Fruit fly (Drosophila melanogaster) whole organism, prepupa: ENCODE measurements around the gene nAChRalpha6.

Experiments used
- Blimp-1 ChIP-seq: fragments of 200-800 bp; sonication (Bioruptor generic); optimal IDR thresholded peaks from 3 replicates; lab custom pipeline; 2017; ENCODE audit warnings: missing biosample characterization, missing genetic modification characterization, mild to moderate bottlenecking, moderate library complexity, missing genetic modification reagents
- CG10669 ChIP-seq: fragments of 200-800 bp; sonication (Bioruptor generic); optimal IDR thresholded peaks from 3 replicates; lab custom pipeline; 2018; ENCODE audit warnings: missing biosample characterization, mild to moderate bottlenecking, missing genetic modification characterization, moderate library complexity
- CG11294 ChIP-seq: fragments of 200-800 bp; sonication (Bioruptor generic); IDR thresholded peaks from 2 replicates; pipeline ENCODE4 v1.3.6; 2022; ENCODE audit warnings: missing biosample characterization, missing genetic modification characterization
- CG11762 ChIP-seq: fragments of 200-800 bp; sonication (Bioruptor generic); optimal IDR thresholded peaks from 3 replicates; lab custom pipeline; 2016; ENCODE audit warnings: missing biosample characterization, missing genetic modification characterization; ENCODE audit not compliant: insufficient read depth
- CG11902 ChIP-seq: fragments of 200-800 bp; sonication (Bioruptor generic); optimal IDR thresholded peaks from 3 replicates; lab custom pipeline; 2016; ENCODE audit warnings: missing biosample characterization, missing genetic modification characterization
- CG15336 ChIP-seq: fragments of 200-800 bp; sonication (Bioruptor generic); IDR thresholded peaks from 2 replicates; pipeline ENCODE4 v1.3.6; 2022; ENCODE audit warnings: missing biosample characterization, missing genetic modification characterization
- CG1621 ChIP-seq: fragments of 200-800 bp; sonication (Bioruptor generic); optimal IDR thresholded peaks from 3 replicates; lab custom pipeline; 2018; ENCODE audit warnings: missing biosample characterization, mild to moderate bottlenecking, missing genetic modification characterization
- CG16779 ChIP-seq: fragments of 200-800 bp; sonication (Bioruptor generic); optimal IDR thresholded peaks from 3 replicates; lab custom pipeline; 2017; ENCODE audit warnings: missing biosample characterization, mild to moderate bottlenecking, missing genetic modification characterization
- CG3032 ChIP-seq: fragments of 200-800 bp; optimal IDR thresholded peaks from 2 replicates; lab custom pipeline; 2019; ENCODE audit warnings: missing biosample characterization, mild to moderate bottlenecking, missing genetic modification characterization, moderate library complexity
- CG31627 ChIP-seq: fragments of 200-800 bp; sonication (Bioruptor generic); optimal IDR thresholded peaks from 3 replicates; lab custom pipeline; 2016; ENCODE audit warnings: missing biosample characterization, missing genetic modification characterization
- CG32006 ChIP-seq: fragments of 200-800 bp; sonication (Bioruptor generic); optimal IDR thresholded peaks from 3 replicates; lab custom pipeline; 2017; ENCODE audit warnings: missing biosample characterization, mild to moderate bottlenecking, missing genetic modification characterization
- CG34406 ChIP-seq: fragments of 200-800 bp; sonication (Bioruptor generic); optimal IDR thresholded peaks from 3 replicates; lab custom pipeline; 2016; ENCODE audit warnings: missing biosample characterization, missing genetic modification characterization
- CG4318 ChIP-seq: fragments of 200-800 bp; sonication (Bioruptor generic); optimal IDR thresholded peaks from 3 replicates; lab custom pipeline; 2017; ENCODE audit warnings: missing biosample characterization, mild to moderate bottlenecking, missing genetic modification characterization
- CG6163 ChIP-seq: fragments of 200-800 bp; sonication (Bioruptor generic); IDR thresholded peaks from 3 replicates; pipeline ENCODE4 v1.3.6; 2022; ENCODE audit warnings: missing biosample characterization, missing genetic modification characterization
- CG6276 ChIP-seq: fragments of 200-800 bp; sonication (Bioruptor generic); optimal IDR thresholded peaks from 2 replicates; lab custom pipeline; 2017; ENCODE audit warnings: missing biosample characterization, mild to moderate bottlenecking, missing genetic modification characterization
- CG6792 ChIP-seq: fragments of 200-800 bp; sonication (Bioruptor generic); optimal IDR thresholded peaks from 3 replicates; lab custom pipeline; 2016; ENCODE audit warnings: missing biosample characterization, missing genetic modification characterization
- CG6808 ChIP-seq: fragments of 200-800 bp; sonication (Bioruptor generic); optimal IDR thresholded peaks from 3 replicates; lab custom pipeline; 2017; ENCODE audit warnings: missing biosample characterization, missing genetic modification characterization, mild to moderate bottlenecking, moderate library complexity, missing genetic modification reagents
- CG6854 ChIP-seq: fragments of 200-800 bp; sonication (Bioruptor generic); optimal IDR thresholded peaks from 2 replicates; lab custom pipeline; 2017; ENCODE audit warnings: missing biosample characterization, mild to moderate bottlenecking, missing genetic modification characterization
- CG7368 ChIP-seq: fragments of 200-800 bp; sonication (Bioruptor generic); optimal IDR thresholded peaks from 3 replicates; lab custom pipeline; 2016; ENCODE audit warnings: missing biosample characterization, missing genetic modification characterization
- CG8119 ChIP-seq: fragments of 200-800 bp; sonication (Bioruptor generic); IDR thresholded peaks from 3 replicates; pipeline ENCODE4 v1.3.6; 2022; ENCODE audit warnings: missing biosample characterization, missing genetic modification characterization
- CG8319 ChIP-seq: fragments of 200-800 bp; sonication (Bioruptor generic); optimal IDR thresholded peaks from 3 replicates; lab custom pipeline; 2016; ENCODE audit warnings: missing biosample characterization, missing genetic modification characterization
- CG9139 ChIP-seq: fragments of 200-800 bp; sonication (Bioruptor generic); optimal IDR thresholded peaks from 3 replicates; lab custom pipeline; 2017; ENCODE audit warnings: missing biosample characterization, mild to moderate bottlenecking, missing genetic modification characterization
- Eip75B ChIP-seq: fragments of 200-800 bp; sonication (Bioruptor generic); optimal IDR thresholded peaks from 3 replicates; lab custom pipeline; 2016; ENCODE audit warnings: missing biosample characterization, missing genetic modification characterization
- Eip93F ChIP-seq: fragments of 200-800 bp; sonication (Bioruptor generic); optimal IDR thresholded peaks from 2 replicates; lab custom pipeline; 2016; ENCODE audit warnings: missing biosample characterization, mild to moderate bottlenecking, missing genetic modification characterization
- Ets21C ChIP-seq: fragments of 200-800 bp; sonication (Bioruptor generic); optimal IDR thresholded peaks from 3 replicates; lab custom pipeline; 2016; ENCODE audit warnings: missing biosample characterization, missing genetic modification characterization
- Ets96B ChIP-seq: fragments of 200-800 bp; optimal IDR thresholded peaks from 2 replicates; lab custom pipeline; 2019; ENCODE audit warnings: missing biosample characterization, mild to moderate bottlenecking, missing genetic modification characterization, moderate library complexity
- Gug ChIP-seq: fragments of 200-800 bp; sonication (Bioruptor generic); IDR thresholded peaks from 2 replicates; pipeline ENCODE4 v1.3.6; 2022; ENCODE audit warnings: missing biosample characterization, missing genetic modification characterization
- Hr39 ChIP-seq: fragments of 200-800 bp; sonication (Bioruptor generic); optimal IDR thresholded peaks from 2 replicates; lab custom pipeline; 2016; ENCODE audit warnings: missing biosample characterization, missing genetic modification characterization
- Hr4 ChIP-seq: fragments of 200-800 bp; sonication (Bioruptor generic); optimal IDR thresholded peaks from 3 replicates; lab custom pipeline; 2016; ENCODE audit warnings: missing biosample characterization, missing genetic modification characterization
- Lpt ChIP-seq: fragments of 200-800 bp; sonication (Bioruptor generic); optimal IDR thresholded peaks from 3 replicates; lab custom pipeline; 2016; ENCODE audit warnings: missing biosample characterization, missing genetic modification characterization
- OdsH ChIP-seq: fragments of 200-800 bp; sonication (Bioruptor generic); optimal IDR thresholded peaks from 3 replicates; lab custom pipeline; 2016; ENCODE audit warnings: missing biosample characterization, missing genetic modification characterization
- Sox102F ChIP-seq: fragments of 200-800 bp; sonication (Bioruptor generic); optimal IDR thresholded peaks from 2 replicates; lab custom pipeline; 2016; ENCODE audit warnings: missing biosample characterization, mild to moderate bottlenecking, missing genetic modification characterization
- Sox14 ChIP-seq: fragments of 200-800 bp; sonication (Bioruptor generic); optimal IDR thresholded peaks from 3 replicates; lab custom pipeline; 2016; ENCODE audit warnings: missing biosample characterization, missing genetic modification characterization
- Sox15 ChIP-seq: fragments of 200-800 bp; sonication (Bioruptor generic); optimal IDR thresholded peaks from 3 replicates; lab custom pipeline; 2016; ENCODE audit warnings: missing biosample characterization, missing genetic modification characterization
- achi ChIP-seq: fragments of 200-800 bp; sonication (Bioruptor generic); optimal IDR thresholded peaks from 3 replicates; lab custom pipeline; 2016; ENCODE audit warnings: missing biosample characterization, missing genetic modification characterization
- acj6 ChIP-seq: fragments of 200-800 bp; sonication (Bioruptor generic); optimal IDR thresholded peaks from 3 replicates; lab custom pipeline; 2016; ENCODE audit warnings: missing biosample characterization, missing genetic modification characterization
- cyc ChIP-seq: fragments of 200-800 bp; sonication (Bioruptor generic); optimal IDR thresholded peaks from 3 replicates; lab custom pipeline; 2016; ENCODE audit warnings: missing biosample characterization, missing genetic modification characterization
- dac ChIP-seq: fragments of 200-800 bp; sonication (Bioruptor generic); optimal IDR thresholded peaks from 2 replicates; lab custom pipeline; 2017; ENCODE audit warnings: missing biosample characterization, mild to moderate bottlenecking, missing genetic modification characterization
- dsx ChIP-seq: fragments of 200-800 bp; optimal IDR thresholded peaks from 3 replicates; lab custom pipeline; 2019; ENCODE audit warnings: missing biosample characterization, mild to moderate bottlenecking, missing genetic modification characterization, moderate library complexity; ENCODE audit not compliant: poor library complexity, severe bottlenecking
- esn ChIP-seq: fragments of 200-800 bp; sonication (Bioruptor generic); optimal IDR thresholded peaks from 2 replicates; lab custom pipeline; 2016; ENCODE audit warnings: missing biosample characterization, mild to moderate bottlenecking, missing genetic modification characterization, moderate library complexity
- fd59A ChIP-seq: fragments of 200-800 bp; sonication (Bioruptor generic); optimal IDR thresholded peaks from 2 replicates; lab custom pipeline; 2017; ENCODE audit warnings: missing biosample characterization, mild to moderate bottlenecking, missing genetic modification characterization, missing genetic modification reagents
- fd85E ChIP-seq: fragments of 200-800 bp; sonication (Bioruptor generic); optimal IDR thresholded peaks from 3 replicates; lab custom pipeline; 2016; ENCODE audit warnings: missing biosample characterization, missing genetic modification characterization
- fkh ChIP-seq: fragments of 200-800 bp; sonication (Bioruptor generic); optimal IDR thresholded peaks from 3 replicates; lab custom pipeline; 2017; ENCODE audit warnings: missing biosample characterization, mild to moderate bottlenecking, missing genetic modification characterization, moderate library complexity
- lz ChIP-seq: fragments of 200-800 bp; sonication (Bioruptor generic); optimal IDR thresholded peaks from 3 replicates; lab custom pipeline; 2016; ENCODE audit warnings: missing biosample characterization, missing genetic modification characterization
- net ChIP-seq: fragments of 200-800 bp; sonication (Bioruptor generic); optimal IDR thresholded peaks from 3 replicates; lab custom pipeline; 2016; ENCODE audit warnings: missing biosample characterization, missing genetic modification characterization
- pdm3 ChIP-seq: fragments of 200-800 bp; sonication (Bioruptor generic); optimal IDR thresholded peaks from 3 replicates; lab custom pipeline; 2016; ENCODE audit warnings: missing biosample characterization, missing genetic modification characterization
- topi ChIP-seq: fragments of 200-800 bp; sonication (Bioruptor generic); optimal IDR thresholded peaks from 3 replicates; lab custom pipeline; 2016; ENCODE audit warnings: missing biosample characterization, missing genetic modification characterization
- vri ChIP-seq: fragments of 200-800 bp; sonication (Bioruptor generic); optimal IDR thresholded peaks from 3 replicates; lab custom pipeline; 2016; ENCODE audit warnings: missing biosample characterization, mild to moderate bottlenecking, missing genetic modification characterization

The nAChRalpha6 gene

dm6 chr2L:9911783-9912182 is 25.7 kb upstream of the nAChRalpha6 start (continued):
- TF ChIP-seq Ets96B = no peak
- no peak for TF ChIP-seq CG11762 (GFP tag; lab: Kevin White, UChicago)
- TF ChIP-seq CG7368 (GFP tag; lab: Kevin White, UChicago) = no peak
- TF ChIP-seq Hr4 (GFP tag; lab: Kevin White, UChicago) = peak; percentile 67
- peak; percentile 13 for TF ChIP-seq Hr39 (GFP tag; lab: Kevin White, UChicago)
- TF ChIP-seq CG6792 (GFP tag; lab: Kevin White, UChicago) = no peak
- TF ChIP-seq CG11902 (GFP tag; lab: Kevin White, UChicago) = no peak

dm6 chr2L:9908468-9908967 is 22.5 kb upstream of the nAChRalpha6 start, which contains the start of gene CG13124:
CG13124 (minus strand) TSS chr2L:9908633.
- TF ChIP-seq Ets96B = no peak
- TF ChIP-seq lz = no peak
- TF ChIP-seq CG9139 = peak; percentile 13
- no peak for TF ChIP-seq CG32006 (GFP tag; lab: Kevin White, UChicago)
- no peak for TF ChIP-seq Ets21C
- peak; percentile 27 for TF ChIP-seq CG16779
- TF ChIP-seq fd59A (GFP tag; lab: Kevin White, UChicago) = no peak
- TF ChIP-seq cyc (GFP tag; lab: Kevin White, UChicago) = no peak
- no peak for TF ChIP-seq Gug (GFP tag; lab: Robert Waterston, UW)
- TF ChIP-seq CG34406 (GFP tag; lab: Kevin White, UChicago) = peak; percentile 17
- peak; percentile 12 for TF ChIP-seq fkh
- TF ChIP-seq CG7368 (GFP tag; lab: Kevin White, UChicago) = no peak
- TF ChIP-seq esn (GFP tag; lab: Kevin White, UChicago) = peak; percentile 33
- no peak for TF ChIP-seq Eip93F (GFP tag; lab: Kevin White, UChicago)
- TF ChIP-seq Sox102F (GFP tag; lab: Kevin White, UChicago) = peak; percentile 13
- TF ChIP-seq CG3032 (tag; lab: Kevin White, UChicago) = no peak
- no peak for TF ChIP-seq dsx (GFP tag; lab: Kevin White, UChicago)
- no peak for TF ChIP-seq CG6792 (GFP tag; lab: Kevin White, UChicago)
- TF ChIP-seq topi (GFP tag; lab: Kevin White, UChicago) = peak; percentile 7
- TF ChIP-seq Blimp-1 = no peak
- TF ChIP-seq CG10669 (GFP tag; lab: Kevin White, UChicago) = no peak
- TF ChIP-seq CG1621 (tag; lab: Kevin White, UChicago) = no peak
- no peak for TF ChIP-seq CG8319 (GFP tag; lab: Kevin White, UChicago)
- no peak for TF ChIP-seq Eip75B (GFP tag; lab: Kevin White, UChicago)
- peak; percentile 28 for TF ChIP-seq achi (GFP tag; lab: Kevin White, UChicago)
- TF ChIP-seq CG6808 (GFP tag; lab: Kevin White, UChicago) = peak; percentile 7
- TF ChIP-seq CG11294 (GFP tag; lab: Robert Waterston, UW) = no peak
- peak; percentile 60 for TF ChIP-seq vri (GFP tag; lab: Kevin White, UChicago)
- peak; percentile 6 for TF ChIP-seq pdm3 (GFP tag; lab: Kevin White, UChicago)
- TF ChIP-seq CG4318 = no peak
- TF ChIP-seq fd85E (GFP tag; lab: Kevin White, UChicago) = no peak
- peak; percentile 21 for TF ChIP-seq OdsH (GFP tag; lab: Kevin White, UChicago)
- peak; percentile 8 for TF ChIP-seq Sox14 (GFP tag; lab: Kevin White, UChicago)
- TF ChIP-seq Hr39 (GFP tag; lab: Kevin White, UChicago) = no peak
- no peak for TF ChIP-seq CG11902 (GFP tag; lab: Kevin White, UChicago)
- TF ChIP-seq Lpt (GFP tag; lab: Kevin White, UChicago) = no peak
- TF ChIP-seq CG8119 (GFP tag; lab: Robert Waterston, UW) = peak; percentile 25; the same call in 1 of the 3 replicates
- peak; percentile 19 for TF ChIP-seq CG6276
- TF ChIP-seq CG31627 (GFP tag; lab: Kevin White, UChicago) = no peak
- TF ChIP-seq Hr4 (GFP tag; lab: Kevin White, UChicago) = peak; percentile 46
- TF ChIP-seq CG15336 (GFP tag; lab: Robert Waterston, UW) = peak; percentile 65
- TF ChIP-seq CG6854 (GFP tag; lab: Kevin White, UChicago) = no peak
- 0 out of 3 replicates have a peak, but pooled peaks have one; percentile 39 for TF ChIP-seq CG6163 (GFP tag; lab: Robert Waterston, UW)
- no peak for TF ChIP-seq CG11762 (GFP tag; lab: Kevin White, UChicago)
- TF ChIP-seq acj6 (GFP tag; lab: Kevin White, UChicago) = peak; percentile 9
- TF ChIP-seq Sox15 = no peak
- TF ChIP-seq dac = no peak
- peak; percentile 37 for TF ChIP-seq net
